Worm (Caenorhabditis elegans) whole organism, late embryonic: ENCODE results near the gene irld-34.

Source experiments
- C08G9.2 ChIP-seq: sonication (generic microtip); optimal IDR thresholded peaks from 2 replicates; lab custom pipeline; 2016; ENCODE audit warnings: mild to moderate bottlenecking, missing genetic modification characterization, moderate library complexity, missing compliant biosample characterization
- F13H6.1 ChIP-seq: sonication (generic microtip); optimal IDR thresholded peaks from 2 replicates; lab custom pipeline; 2016; ENCODE audit warnings: missing genetic modification characterization, missing compliant biosample characterization
- K09A11.1 ChIP-seq: sonication (generic microtip); optimal IDR thresholded peaks from 2 replicates; lab custom pipeline; 2017; ENCODE audit warnings: antibody characterized with exemption, mild to moderate bottlenecking, missing genetic modification characterization, missing compliant biosample characterization; ENCODE audit not compliant: insufficient read depth
- ahr-1 ChIP-seq: sonication (generic microtip); optimal IDR thresholded peaks from 2 replicates; lab custom pipeline; 2016; ENCODE audit warnings: missing genetic modification characterization, missing compliant biosample characterization
- ceh-19 ChIP-seq: fragments of 200-800 bp; sonication (Bioruptor generic); optimal IDR thresholded peaks from 2 replicates; lab custom pipeline; 2018; ENCODE audit warnings: mild to moderate bottlenecking, missing genetic modification characterization, missing compliant biosample characterization
- ceh-2 ChIP-seq: sonication (generic microtip); optimal IDR thresholded peaks from 2 replicates; lab custom pipeline; 2016; ENCODE audit warnings: missing genotype, missing genetic modification characterization, missing compliant biosample characterization
- ceh-45 ChIP-seq: fragments of 200-800 bp; sonication (Bioruptor generic); IDR thresholded peaks from 2 replicates; pipeline ENCODE4 v1.3.6; 2022; ENCODE audit warnings: missing genetic modification reagents, missing genetic modification characterization, missing compliant biosample characterization
- ceh-48 ChIP-seq: sonication (generic microtip); optimal IDR thresholded peaks from 2 replicates; lab custom pipeline; 2016; ENCODE audit warnings: missing genetic modification characterization, inconsistent platforms, missing compliant biosample characterization
- ceh-9 ChIP-seq: sonication (generic microtip); optimal IDR thresholded peaks from 2 replicates; lab custom pipeline; 2016; ENCODE audit warnings: mild to moderate bottlenecking, missing genetic modification characterization, inconsistent platforms, missing compliant biosample characterization
- dmd-4 ChIP-seq: sonication (generic microtip); optimal IDR thresholded peaks from 2 replicates; lab custom pipeline; 2016; ENCODE audit warnings: borderline replicate concordance, missing genetic modification characterization, missing compliant biosample characterization
- dve-1 ChIP-seq: sonication (generic microtip); optimal IDR thresholded peaks from 2 replicates; lab custom pipeline; 2017; ENCODE audit warnings: antibody characterized with exemption, mild to moderate bottlenecking, missing genetic modification characterization, missing compliant biosample characterization
- elt-2 ChIP-seq: sonication (generic microtip); optimal IDR thresholded peaks from 2 replicates; lab custom pipeline; 2016; ENCODE audit warnings: missing genetic modification reagents, missing genetic modification characterization, missing compliant biosample characterization
- elt-4 ChIP-seq: sonication (generic microtip); optimal IDR thresholded peaks from 2 replicates; lab custom pipeline; 2016; ENCODE audit warnings: missing genetic modification characterization, missing compliant biosample characterization
- eyg-1 ChIP-seq: sonication (generic microtip); optimal IDR thresholded peaks from 2 replicates; lab custom pipeline; 2016; ENCODE audit warnings: missing genotype, missing genetic modification characterization, missing compliant biosample characterization
- fkh-10 ChIP-seq: fragments of 150-350 bp; optimal IDR thresholded peaks from 2 replicates; lab custom pipeline; 2014; ENCODE audit warnings: missing biosample characterization, missing genetic modification reagents, missing genetic modification characterization
- fkh-6 ChIP-seq: sonication (generic microtip); optimal IDR thresholded peaks from 2 replicates; lab custom pipeline; 2016; ENCODE audit warnings: missing genetic modification characterization, missing compliant biosample characterization
- hlh-13 ChIP-seq: fragments of 200-800 bp; sonication (Bioruptor generic); optimal IDR thresholded peaks from 2 replicates; lab custom pipeline; 2018; ENCODE audit warnings: mild to moderate bottlenecking, missing genetic modification characterization, missing compliant biosample characterization
- hlh-8 ChIP-seq: sonication (generic microtip); optimal IDR thresholded peaks from 2 replicates; lab custom pipeline; 2016; ENCODE audit warnings: missing genotype, missing genetic modification characterization, missing compliant biosample characterization
- lim-6 ChIP-seq: sonication (generic microtip); optimal IDR thresholded peaks from 2 replicates; lab custom pipeline; 2016; ENCODE audit warnings: missing genetic modification characterization, missing compliant biosample characterization
- mec-3 ChIP-seq: sonication (generic microtip); optimal IDR thresholded peaks from 2 replicates; lab custom pipeline; 2016; ENCODE audit warnings: borderline replicate concordance, missing genetic modification characterization, missing compliant biosample characterization
- nfya-1 ChIP-seq: sonication (generic microtip); optimal IDR thresholded peaks from 2 replicates; lab custom pipeline; 2017; ENCODE audit warnings: missing genetic modification characterization, mild to moderate bottlenecking, missing compliant biosample characterization, antibody characterized with exemption, moderate library complexity
- npax-4 ChIP-seq: sonication (generic microtip); optimal IDR thresholded peaks from 2 replicates; lab custom pipeline; 2016; ENCODE audit warnings: missing genetic modification characterization, missing compliant biosample characterization
- pax-1 ChIP-seq: fragments of 150-350 bp; optimal IDR thresholded peaks from 2 replicates; lab custom pipeline; 2014; ENCODE audit warnings: missing biosample characterization, missing genetic modification characterization
- pqm-1 ChIP-seq: sonication (generic microtip); optimal IDR thresholded peaks from 2 replicates; lab custom pipeline; 2016; ENCODE audit warnings: missing genetic modification characterization, missing compliant biosample characterization
- sdc-2 ChIP-seq: sonication (generic microtip); optimal IDR thresholded peaks from 2 replicates; lab custom pipeline; 2016; ENCODE audit warnings: missing genotype, missing genetic modification characterization, missing compliant biosample characterization
- sox-4 ChIP-seq: sonication (generic microtip); optimal IDR thresholded peaks from 2 replicates; lab custom pipeline; 2017; ENCODE audit warnings: mild to moderate bottlenecking, missing genetic modification characterization, inconsistent platforms, missing compliant biosample characterization
- zip-5 ChIP-seq: sonication (generic microtip); optimal IDR thresholded peaks from 2 replicates; lab custom pipeline; 2016; ENCODE audit warnings: missing genetic modification characterization, missing compliant biosample characterization

irld-34 gene

DNA sequence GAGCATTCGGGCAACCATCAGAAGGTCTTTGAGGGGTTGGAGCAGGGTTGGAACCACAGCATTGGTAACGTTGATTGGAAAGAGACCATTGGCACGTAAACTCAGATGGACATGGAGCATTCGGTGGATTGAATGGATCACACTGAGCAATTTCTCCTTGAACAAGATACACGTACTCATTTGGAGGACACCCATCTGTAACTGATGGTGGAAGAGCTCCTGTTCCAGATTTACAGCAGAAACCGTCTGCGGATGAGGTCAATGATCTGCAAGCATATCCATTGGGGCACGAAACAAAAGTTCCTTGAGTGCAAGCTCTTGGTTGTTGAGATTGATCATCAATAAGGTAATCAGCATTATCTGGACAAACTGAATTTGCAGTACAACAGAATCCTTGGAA is 47.1 kb downstream of the irld-34 start:
- TF ChIP-seq mec-3 (no peak), ceh-2 (no peak), elt-2 (no peak), ceh-48 (tag; lab: Kevin White, UChicago) (no peak), ahr-1 (no peak), hlh-8 (tag; lab: Kevin White, UChicago) (no peak), K09A11.1 (no peak), dve-1 (tag; lab: Kevin White, UChicago) (no peak), fkh-6 (tag; lab: Kevin White, UChicago) (no peak), hlh-13 (no peak), npax-4 (tag; lab: Kevin White, UChicago) (no peak), dmd-4 (tag; lab: Kevin White, UChicago) (no peak), sox-4 (tag; lab: Kevin White, UChicago) (no peak), sdc-2 (tag; lab: Kevin White, UChicago) (no peak), lim-6 (tag; lab: Kevin White, UChicago) (no peak), C08G9.2 (tag; lab: Kevin White, UChicago) (no peak), fkh-10 (GFP tag; lab: Kevin White, UChicago) (no peak), elt-4 (tag; lab: Kevin White, UChicago) (no peak), nfya-1 (tag; lab: Kevin White, UChicago) (no peak), zip-5 (tag; lab: Kevin White, UChicago) (no peak)

DNA sequence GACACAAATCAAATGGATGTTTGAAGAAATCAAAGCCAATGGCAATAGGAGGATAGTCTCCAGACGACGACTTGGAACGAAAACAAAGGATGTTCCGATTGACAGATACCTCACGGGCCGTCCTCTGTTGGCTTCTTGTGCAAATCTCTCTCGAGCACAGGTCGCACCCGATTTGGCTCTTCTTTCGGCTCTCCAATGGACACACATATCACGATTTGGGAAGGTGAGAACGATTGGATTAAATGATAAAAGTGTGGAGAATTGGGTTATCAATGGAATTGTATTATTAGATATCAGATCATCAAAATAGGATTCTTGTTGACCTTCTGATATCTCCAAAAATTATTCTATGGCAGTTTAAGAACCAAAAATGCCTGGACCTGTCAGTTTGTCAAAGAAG is 51.3 kb downstream of the irld-34 start, which contains the start of gene ZC84.1:
ZC84.1 (minus strand) TSS at position 101 of the 400 bp plus-strand sequence.
- no peak for TF ChIP-seq nfya-1 (tag; lab: Kevin White, UChicago)
- TF ChIP-seq sdc-2 (tag; lab: Kevin White, UChicago): no peak
- no peak for TF ChIP-seq F13H6.1 (tag; lab: Kevin White, UChicago)
- TF ChIP-seq mec-3: no peak
- TF ChIP-seq pqm-1 (tag; lab: Kevin White, UChicago): no peak
- no peak for TF ChIP-seq ceh-9 (tag; lab: Kevin White, UChicago)
- no peak for TF ChIP-seq dmd-4 (tag; lab: Kevin White, UChicago)
- TF ChIP-seq eyg-1 (tag; lab: Kevin White, UChicago): no peak
- TF ChIP-seq pax-1 (tag; lab: Kevin White, UChicago): no peak
- no peak for TF ChIP-seq ceh-19
- TF ChIP-seq ceh-45 (GFP tag; lab: Robert Waterston, UW): no peak
